Worm (Caenorhabditis elegans) whole organism, midembryonic: ENCODE data around the gene fbxa-31.
A peak's percentile ranks its signal among the peaks of the same experiment; 100 is the strongest.

Experiments used
- T22C8.4 ChIP-seq: fragments of 200-800 bp; sonication (Bioruptor generic); IDR thresholded peaks from 2 replicates; pipeline ENCODE4 v1.3.6; 2022; ENCODE audit warnings: missing genetic modification characterization, missing compliant biosample characterization
- cog-1 ChIP-seq: sonication (generic microtip); optimal IDR thresholded peaks from 2 replicates; lab custom pipeline; 2016; ENCODE audit warnings: missing genetic modification characterization, missing compliant biosample characterization
- flt-1 ChIP-seq: fragments of 200-800 bp; sonication (Bioruptor generic); IDR thresholded peaks from 2 replicates; pipeline ENCODE4 v1.3.6; 2022; ENCODE audit warnings: missing genetic modification characterization, missing compliant biosample characterization
- klf-2 ChIP-seq: fragments of 200-800 bp; sonication (Bioruptor generic); conservative IDR thresholded peaks from 2 replicates; pipeline ENCODE4 v1.3.6; 2022; ENCODE audit warnings: missing genetic modification reagents, missing genetic modification characterization, missing compliant biosample characterization
- med-1 ChIP-seq: sonication (generic microtip); optimal IDR thresholded peaks from 2 replicates; lab custom pipeline; 2017; ENCODE audit warnings: missing genetic modification characterization, mild to moderate bottlenecking, missing compliant biosample characterization, antibody characterized with exemption, missing genetic modification reagents; ENCODE audit not compliant: insufficient read depth
- ref-1 ChIP-seq: fragments of 200-800 bp; sonication (Bioruptor generic); conservative IDR thresholded peaks from 2 replicates; pipeline ENCODE4 v1.3.6; 2022; ENCODE audit warnings: missing genetic modification reagents, missing genetic modification characterization, missing compliant biosample characterization
- tab-1 ChIP-seq: fragments of 200-800 bp; sonication (Bioruptor generic); IDR thresholded peaks from 2 replicates; pipeline ENCODE4 v1.3.6; 2022; ENCODE audit warnings: missing genetic modification characterization, missing compliant biosample characterization
- ztf-23 ChIP-seq: fragments of 200-800 bp; sonication (Bioruptor generic); IDR thresholded peaks from 2 replicates; pipeline ENCODE4 v1.3.6; 2022; ENCODE audit warnings: missing genetic modification reagents, missing genetic modification characterization, missing compliant biosample characterization
- ztf-29 ChIP-seq: fragments of 200-800 bp; sonication (Bioruptor generic); IDR thresholded peaks from 2 replicates; pipeline ENCODE4 v1.3.6; 2022; ENCODE audit warnings: missing genetic modification reagents, missing genetic modification characterization, missing compliant biosample characterization

The fbxa-31 gene

ce11 chrIII:1230672-1231071 is 40.6 kb downstream of the fbxa-31 start:
- TF ChIP-seq tab-1 (GFP tag; lab: Robert Waterston, UW) (no peak), cog-1 (no peak), med-1 (no peak), klf-2 (GFP tag; lab: Robert Waterston, UW) (no peak), ref-1 (GFP tag; lab: Robert Waterston, UW) (no peak), ztf-29 (GFP tag; lab: Robert Waterston, UW) (no peak), ztf-23 (GFP tag; lab: Robert Waterston, UW) (no peak), flt-1 (no peak), T22C8.4 (GFP tag; lab: Robert Waterston, UW) (no peak)

ce11 chrIII:1230174-1230573 is 41.1 kb downstream of the fbxa-31 start, which contains the start of gene pes-4:
Gene pes-4, minus strand, starts transcription at chrIII:1230274.
- TF ChIP-seq klf-2 (GFP tag; lab: Robert Waterston, UW): no peak
- TF ChIP-seq T22C8.4 (GFP tag; lab: Robert Waterston, UW): no peak
- no peak for TF ChIP-seq tab-1 (GFP tag; lab: Robert Waterston, UW)
- no peak for TF ChIP-seq med-1
- no peak for TF ChIP-seq ztf-23 (GFP tag; lab: Robert Waterston, UW)
- TF ChIP-seq cog-1: no peak
- no peak for TF ChIP-seq flt-1
- TF ChIP-seq ztf-29 (GFP tag; lab: Robert Waterston, UW): no peak
- TF ChIP-seq ref-1 (GFP tag; lab: Robert Waterston, UW): no peak

ce11 chrIII:1229510-1229909 is 41.7 kb downstream of the fbxa-31 start:
- TF ChIP-seq cog-1 (no peak), tab-1 (GFP tag; lab: Robert Waterston, UW) (no peak), med-1 (no peak), ztf-23 (GFP tag; lab: Robert Waterston, UW) (no peak), flt-1 (no peak), ztf-29 (GFP tag; lab: Robert Waterston, UW) (no peak), ref-1 (GFP tag; lab: Robert Waterston, UW) (no peak), klf-2 (GFP tag; lab: Robert Waterston, UW) (no peak), T22C8.4 (GFP tag; lab: Robert Waterston, UW) (no peak)

ce11 chrIII:1228593-1228992 is 42.6 kb downstream of the fbxa-31 start:
- TF ChIP-seq ztf-23 (GFP tag; lab: Robert Waterston, UW): no peak
- TF ChIP-seq ztf-29 (GFP tag; lab: Robert Waterston, UW): no peak
- no peak for TF ChIP-seq flt-1
- no peak for TF ChIP-seq tab-1 (GFP tag; lab: Robert Waterston, UW)
- no peak for TF ChIP-seq med-1
- no peak for TF ChIP-seq T22C8.4 (GFP tag; lab: Robert Waterston, UW)
- TF ChIP-seq klf-2 (GFP tag; lab: Robert Waterston, UW): no peak
- no peak for TF ChIP-seq ref-1 (GFP tag; lab: Robert Waterston, UW)
- TF ChIP-seq cog-1: no peak

ce11 chrIII:1226256-1226655 is 45.0 kb downstream of the fbxa-31 start:
- 0 out of 2 replicates have a peak, but pooled peaks have one; percentile 9 for TF ChIP-seq ztf-23 (GFP tag; lab: Robert Waterston, UW)
- TF ChIP-seq tab-1 (GFP tag; lab: Robert Waterston, UW): no peak

- TF ChIP-seq ztf-23 (GFP tag; lab: Robert Waterston, UW) (no peak), flt-1 (0 out of 2 replicates have a peak, but pooled peaks have one; percentile 19), ztf-29 (GFP tag; lab: Robert Waterston, UW) (no peak)
These were observed 45.6 kb downstream of the fbxa-31 start for ce11 chrIII:1225595-1225994.

ce11 chrIII:1225116-1225515 is 46.1 kb downstream of the fbxa-31 start:
- TF ChIP-seq flt-1 (no peak), klf-2 (GFP tag; lab: Robert Waterston, UW) (no peak), ref-1 (GFP tag; lab: Robert Waterston, UW) (no peak), ztf-23 (GFP tag; lab: Robert Waterston, UW) (no peak), tab-1 (GFP tag; lab: Robert Waterston, UW) (no peak), cog-1 (no peak), ztf-29 (GFP tag; lab: Robert Waterston, UW) (no peak), med-1 (no peak), T22C8.4 (GFP tag; lab: Robert Waterston, UW) (no peak)

ce11 chrIII:1223319-1224093 is 47.7 kb downstream of the fbxa-31 start:
- TF ChIP-seq ref-1 (GFP tag; lab: Robert Waterston, UW) (no peak), T22C8.4 (GFP tag; lab: Robert Waterston, UW) (no peak), flt-1 (no peak), tab-1 (GFP tag; lab: Robert Waterston, UW) (no peak), cog-1 (no peak), ztf-23 (GFP tag; lab: Robert Waterston, UW) (no peak), klf-2 (GFP tag; lab: Robert Waterston, UW) (no peak), med-1 (no peak), ztf-29 (GFP tag; lab: Robert Waterston, UW) (no peak)

ce11 chrIII:1221995-1222394 is 49.2 kb downstream of the fbxa-31 start:
- no peak for TF ChIP-seq ref-1 (GFP tag; lab: Robert Waterston, UW)
- no peak for TF ChIP-seq ztf-29 (GFP tag; lab: Robert Waterston, UW)
- no peak for TF ChIP-seq klf-2 (GFP tag; lab: Robert Waterston, UW)
- no peak for TF ChIP-seq ztf-23 (GFP tag; lab: Robert Waterston, UW)
- TF ChIP-seq flt-1: no peak
- TF ChIP-seq cog-1: no peak
- TF ChIP-seq T22C8.4 (GFP tag; lab: Robert Waterston, UW): 0 out of 2 replicates have a peak, but pooled peaks have one; percentile 45
- no peak for TF ChIP-seq med-1

ce11 chrIII:1220012-1220411 is 51.2 kb downstream of the fbxa-31 start:
- TF ChIP-seq ztf-29 (GFP tag; lab: Robert Waterston, UW): no peak
- no peak for TF ChIP-seq med-1
- no peak for TF ChIP-seq ztf-23 (GFP tag; lab: Robert Waterston, UW)
- no peak for TF ChIP-seq klf-2 (GFP tag; lab: Robert Waterston, UW)
- TF ChIP-seq tab-1 (GFP tag; lab: Robert Waterston, UW): no peak
- TF ChIP-seq flt-1: no peak
- no peak for TF ChIP-seq cog-1
- TF ChIP-seq ref-1 (GFP tag; lab: Robert Waterston, UW): no peak
- no peak for TF ChIP-seq T22C8.4 (GFP tag; lab: Robert Waterston, UW)
